Worm (Caenorhabditis elegans) whole organism, young adult: Measurements from ENCODE around the gene dmsr-7.
A peak's percentile ranks its signal among the peaks of the same experiment; 100 is the strongest.

Experiments used
- D2030.7 ChIP-seq: fragments of 200-800 bp; sonication (Bioruptor generic); IDR thresholded peaks from 2 replicates; pipeline ENCODE4 v1.3.6; 2022; ENCODE audit warnings: missing genetic modification reagents, missing genetic modification characterization, missing compliant biosample characterization
- F23B12.7 ChIP-seq: sonication (generic microtip); optimal IDR thresholded peaks from 2 replicates; lab custom pipeline; 2017; ENCODE audit warnings: missing genetic modification characterization, mild to moderate bottlenecking, missing compliant biosample characterization, antibody characterized with exemption, moderate library complexity; ENCODE audit not compliant: insufficient read depth
- F33H1.4 ChIP-seq: fragments of 200-800 bp; sonication (Bioruptor generic); IDR thresholded peaks from 2 replicates; pipeline ENCODE4 v1.3.6; 2022; ENCODE audit warnings: missing genetic modification reagents, missing genetic modification characterization, missing compliant biosample characterization
- F37B4.10 ChIP-seq: fragments of 200-800 bp; sonication (Bioruptor generic); IDR thresholded peaks from 2 replicates; pipeline ENCODE4 v1.3.6; 2022; ENCODE audit warnings: missing genetic modification characterization, missing compliant biosample characterization
- F55B11.4 ChIP-seq: sonication (generic microtip); optimal IDR thresholded peaks from 2 replicates; lab custom pipeline; 2016; ENCODE audit warnings: missing compliant biosample characterization, missing genetic modification characterization, borderline replicate concordance; ENCODE audit not compliant: insufficient read depth
- F57C9.4 ChIP-seq: sonication (generic microtip); optimal IDR thresholded peaks from 2 replicates; lab custom pipeline; 2017; ENCODE audit warnings: mild to moderate bottlenecking, missing genetic modification characterization, missing compliant biosample characterization
- akir-1 ChIP-seq: fragments of 200-800 bp; sonication (Bioruptor generic); optimal IDR thresholded peaks from 2 replicates; lab custom pipeline; 2018; ENCODE audit warnings: mild to moderate bottlenecking, missing genetic modification characterization, moderate library complexity, missing compliant biosample characterization
- aptf-3 ChIP-seq: fragments of 200-800 bp; sonication (Bioruptor generic); IDR thresholded peaks from 2 replicates; pipeline ENCODE4 v1.3.6; 2022; ENCODE audit warnings: missing genetic modification characterization, missing compliant biosample characterization
- atf-7 ChIP-seq: sonication (generic microtip); optimal IDR thresholded peaks from 2 replicates; lab custom pipeline; 2017; ENCODE audit warnings: mild to moderate bottlenecking, missing genetic modification characterization, missing compliant biosample characterization
- athp-1 ChIP-seq: sonication (generic microtip); optimal IDR thresholded peaks from 2 replicates; lab custom pipeline; 2017; ENCODE audit warnings: mild to moderate bottlenecking, missing genetic modification characterization, missing compliant biosample characterization
- cebp-1 ChIP-seq, 2 experiments: fragments of 200-800 bp in 1 of 2; sonication (Bioruptor generic) in 1 of 2; sonication (generic microtip) in 1 of 2; IDR thresholded peaks in 1 of 2; optimal IDR thresholded peaks in 1 of 2; 2 replicates each; pipeline versions ENCODE4 v1.3.6 to Lab custom; 2017 to 2022; ENCODE audit warnings: missing compliant biosample characterization in 2 of 2, missing genetic modification characterization in 2 of 2, mild to moderate bottlenecking in 1 of 2, missing genetic modification reagents in 1 of 2, moderate library complexity in 1 of 2
- ceh-100 ChIP-seq: fragments of 200-800 bp; sonication (Bioruptor generic); IDR thresholded peaks from 2 replicates; pipeline ENCODE4 v1.3.6; 2022; ENCODE audit warnings: missing genetic modification reagents, missing genetic modification characterization, missing compliant biosample characterization
- ceh-40 ChIP-seq: fragments of 200-800 bp; sonication (Bioruptor generic); IDR thresholded peaks from 2 replicates; pipeline ENCODE4 v1.3.6; 2022; ENCODE audit warnings: missing genetic modification characterization, missing compliant biosample characterization
- dox-1 ChIP-seq: fragments of 200-800 bp; sonication (Bioruptor generic); IDR thresholded peaks from 2 replicates; pipeline ENCODE4 v1.3.6; 2022; ENCODE audit warnings: missing genetic modification reagents, missing genetic modification characterization, missing compliant biosample characterization
- dpff-1 ChIP-seq: sonication (generic microtip); optimal IDR thresholded peaks from 2 replicates; lab custom pipeline; 2017; ENCODE audit warnings: mild to moderate bottlenecking, missing genetic modification characterization, missing compliant biosample characterization
- dpl-1 ChIP-seq: fragments of 150-350 bp; optimal IDR thresholded peaks from 2 replicates; lab custom pipeline; 2014; ENCODE audit warnings: missing biosample characterization, missing genetic modification reagents, missing genetic modification characterization
- efl-1 ChIP-seq: fragments of 150-350 bp; optimal IDR thresholded peaks from 2 replicates; lab custom pipeline; 2014; ENCODE audit warnings: missing biosample characterization, missing genetic modification reagents, missing genetic modification characterization
- egl-44 ChIP-seq: fragments of 200-800 bp; sonication (Bioruptor generic); IDR thresholded peaks from 2 replicates; pipeline ENCODE4 v1.3.6; 2022; ENCODE audit warnings: missing genetic modification reagents, missing genetic modification characterization, missing compliant biosample characterization
- ekl-4 ChIP-seq: fragments of 200-800 bp; sonication (Bioruptor generic); IDR thresholded peaks from 2 replicates; pipeline ENCODE4 v1.3.6; 2022; ENCODE audit warnings: missing genetic modification reagents, missing genetic modification characterization, missing compliant biosample characterization
- ets-4 ChIP-seq: fragments of 200-800 bp; sonication (Bioruptor generic); optimal IDR thresholded peaks from 2 replicates; lab custom pipeline; 2018; ENCODE audit warnings: mild to moderate bottlenecking, missing genetic modification characterization, missing compliant biosample characterization
- hlh-12 ChIP-seq: sonication (generic microtip); optimal IDR thresholded peaks from 2 replicates; lab custom pipeline; 2016; ENCODE audit warnings: missing genetic modification characterization, missing compliant biosample characterization
- hlh-26 ChIP-seq: fragments of 200-800 bp; sonication (Bioruptor generic); conservative IDR thresholded peaks from 2 replicates; pipeline ENCODE4 v1.3.6; 2022; ENCODE audit warnings: missing genetic modification reagents, missing genetic modification characterization, missing compliant biosample characterization
- hmg-1.2 ChIP-seq: fragments of 200-800 bp; sonication (Bioruptor generic); IDR thresholded peaks from 2 replicates; pipeline ENCODE4 v1.3.6; 2022; ENCODE audit warnings: missing genetic modification reagents, missing genetic modification characterization, missing compliant biosample characterization
- hmg-20 ChIP-seq: fragments of 200-800 bp; sonication (Bioruptor generic); IDR thresholded peaks from 2 replicates; pipeline ENCODE4 v1.3.6; 2022; ENCODE audit warnings: missing genetic modification reagents, missing genetic modification characterization, missing compliant biosample characterization
- lag-1 ChIP-seq: fragments of 200-800 bp; sonication (Bioruptor generic); IDR thresholded peaks from 2 replicates; pipeline ENCODE4 v1.3.6; 2022; ENCODE audit warnings: missing genetic modification reagents, missing genetic modification characterization, missing compliant biosample characterization
- let-526 ChIP-seq: fragments of 200-800 bp; sonication (Bioruptor generic); IDR thresholded peaks from 2 replicates; pipeline ENCODE4 v1.3.6; 2022; ENCODE audit warnings: missing genetic modification reagents, missing genetic modification characterization, missing compliant biosample characterization
- let-607 ChIP-seq, 2 experiments: fragments of 200-800 bp in 1 of 2; sonication (Bioruptor generic) in 1 of 2; sonication (generic microtip) in 1 of 2; optimal IDR thresholded peaks; 2 replicates each; lab custom pipeline; 2016 to 2018; ENCODE audit warnings: mild to moderate bottlenecking in 2 of 2, missing compliant biosample characterization in 2 of 2, missing genetic modification characterization in 2 of 2, moderate library complexity in 2 of 2, missing genotype in 1 of 2
- lin-54 ChIP-seq: fragments of 200-800 bp; sonication (Bioruptor generic); optimal IDR thresholded peaks from 2 replicates; lab custom pipeline; 2018; ENCODE audit warnings: mild to moderate bottlenecking, missing genetic modification characterization, missing compliant biosample characterization
- madf-6 ChIP-seq: fragments of 200-800 bp; sonication (Bioruptor generic); IDR thresholded peaks from 2 replicates; pipeline ENCODE4 v1.3.6; 2022; ENCODE audit warnings: missing genetic modification reagents, missing genetic modification characterization, missing compliant biosample characterization
- madf-8 ChIP-seq: fragments of 200-800 bp; sonication (Bioruptor generic); conservative IDR thresholded peaks from 2 replicates; pipeline ENCODE4 v1.3.6; 2022; ENCODE audit warnings: missing genetic modification reagents, missing genetic modification characterization, missing compliant biosample characterization
- mxl-1 ChIP-seq: sonication (generic microtip); optimal IDR thresholded peaks from 2 replicates; lab custom pipeline; 2016; ENCODE audit warnings: missing genetic modification characterization, missing compliant biosample characterization
- nfyb-1 ChIP-seq: fragments of 200-800 bp; sonication (Bioruptor generic); IDR thresholded peaks from 2 replicates; pipeline ENCODE4 v1.3.6; 2022; ENCODE audit warnings: missing genetic modification reagents, missing genetic modification characterization, missing compliant biosample characterization
- nhr-80 ChIP-seq: sonication (generic microtip); optimal IDR thresholded peaks from 2 replicates; lab custom pipeline; 2016; ENCODE audit warnings: missing genetic modification characterization, missing compliant biosample characterization
- nhr-90 ChIP-seq: sonication (generic microtip); optimal IDR thresholded peaks from 2 replicates; lab custom pipeline; 2016; ENCODE audit warnings: missing genotype, mild to moderate bottlenecking, missing genetic modification characterization, missing compliant biosample characterization
- pha-4 ChIP-seq: fragments of 150-350 bp; sonication (generic microtip); optimal IDR thresholded peaks from 2 replicates; lab custom pipeline; 2014; ENCODE audit warnings: missing biosample characterization, missing genetic modification reagents, missing genetic modification characterization
- snpc-3.4 ChIP-seq: sonication (generic microtip); optimal IDR thresholded peaks from 2 replicates; lab custom pipeline; 2017; ENCODE audit warnings: missing genetic modification characterization, mild to moderate bottlenecking, missing compliant biosample characterization, antibody characterized with exemption, moderate library complexity, missing genotype, missing genetic modification reagents
- snpc-4 ChIP-seq, 5 experiments: fragments of 150-350 bp in 1 of 5; sonication (generic microtip) in 4 of 5; optimal IDR thresholded peaks; 2 replicates each; lab custom pipeline; 2014 to 2018; ENCODE audit warnings: missing genetic modification characterization in 5 of 5, missing biosample characterization in 3 of 5, antibody characterized with exemption in 2 of 5, mild to moderate bottlenecking in 2 of 5, missing compliant biosample characterization in 2 of 5, missing genotype in 2 of 5, moderate library complexity in 2 of 5, missing genetic modification reagents in 1 of 5
- sptf-2 ChIP-seq: fragments of 200-800 bp; sonication (Bioruptor generic); optimal IDR thresholded peaks from 2 replicates; lab custom pipeline; 2018; ENCODE audit warnings: mild to moderate bottlenecking, missing genetic modification characterization, missing compliant biosample characterization
- tlf-1 ChIP-seq: fragments of 200-800 bp; sonication (Bioruptor generic); optimal IDR thresholded peaks from 2 replicates; lab custom pipeline; 2018; ENCODE audit warnings: mild to moderate bottlenecking, missing genetic modification characterization, missing compliant biosample characterization
- zim-3 ChIP-seq: sonication (generic microtip); optimal IDR thresholded peaks from 2 replicates; lab custom pipeline; 2017; ENCODE audit warnings: mild to moderate bottlenecking, missing genetic modification characterization, moderate library complexity, missing compliant biosample characterization
- ztf-18 ChIP-seq: sonication (generic microtip); optimal IDR thresholded peaks from 2 replicates; lab custom pipeline; 2016; ENCODE audit warnings: missing genotype, mild to moderate bottlenecking, missing genetic modification characterization, missing compliant biosample characterization

Gene dmsr-7

ce11 chrV:5425008-5425407, 19.9 kb downstream of the dmsr-7 start (continued):
- TF ChIP-seq cebp-1 (GFP tag; IDR thresholded peaks at IDR 0.05; lab: Robert Waterston, UW) (no peak), cebp-1 (tag; optimal IDR thresholded peaks at IDR 0.05; lab: Kevin White, UChicago) (peak; percentile 33), aptf-3 (no peak), lag-1 (GFP tag; lab: Robert Waterston, UW) (no peak), snpc-3.4 (no peak), atf-7 (tag; lab: Kevin White, UChicago) (peak; percentile 10), nhr-90 (tag; lab: Kevin White, UChicago) (no peak), pha-4 (tag; lab: Kevin White, UChicago) (peak; percentile 3), ekl-4 (GFP tag; lab: Robert Waterston, UW) (no peak), dox-1 (GFP tag; lab: Robert Waterston, UW) (peak; percentile 52; the same call in 1 of the 2 replicates), egl-44 (GFP tag; lab: Robert Waterston, UW) (no peak)

DNA sequence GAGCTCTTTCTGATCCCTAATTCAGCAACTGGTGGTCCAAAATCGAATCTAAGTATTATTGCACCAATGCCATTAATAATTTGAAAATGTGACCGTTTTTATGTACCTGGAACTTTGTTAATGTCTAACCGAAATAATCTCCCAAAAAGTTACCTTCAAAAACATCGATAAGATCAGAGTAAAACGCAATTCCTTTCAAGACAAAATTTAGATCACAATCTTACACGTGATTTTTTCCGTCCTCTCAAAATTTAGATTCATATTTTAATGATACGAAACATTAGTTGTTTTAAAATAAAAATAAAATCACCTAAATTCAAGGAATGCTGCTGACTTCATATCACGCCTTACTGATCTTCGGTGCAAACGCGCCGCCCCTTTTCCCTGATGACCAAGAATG, 21.2 kb downstream of the dmsr-7 start:
- TF ChIP-seq ceh-100 (GFP tag; lab: Robert Waterston, UW), result no peak
- TF ChIP-seq athp-1, result no peak
- no peak for TF ChIP-seq mxl-1 (tag; lab: Kevin White, UChicago)
- no peak for TF ChIP-seq akir-1 (GFP tag; lab: Kevin White, UChicago)
- TF ChIP-seq let-526 (GFP tag; lab: Robert Waterston, UW), result no peak
- TF ChIP-seq hlh-12 (tag; lab: Kevin White, UChicago), result no peak
- no peak for TF ChIP-seq hmg-20 (GFP tag; lab: Robert Waterston, UW)
- no peak for TF ChIP-seq F37B4.10
- TF ChIP-seq nfyb-1 (GFP tag; lab: Robert Waterston, UW), result no peak
- no peak for TF ChIP-seq sptf-2 (GFP tag; lab: Kevin White, UChicago)
- TF ChIP-seq F57C9.4, result no peak

DNA sequence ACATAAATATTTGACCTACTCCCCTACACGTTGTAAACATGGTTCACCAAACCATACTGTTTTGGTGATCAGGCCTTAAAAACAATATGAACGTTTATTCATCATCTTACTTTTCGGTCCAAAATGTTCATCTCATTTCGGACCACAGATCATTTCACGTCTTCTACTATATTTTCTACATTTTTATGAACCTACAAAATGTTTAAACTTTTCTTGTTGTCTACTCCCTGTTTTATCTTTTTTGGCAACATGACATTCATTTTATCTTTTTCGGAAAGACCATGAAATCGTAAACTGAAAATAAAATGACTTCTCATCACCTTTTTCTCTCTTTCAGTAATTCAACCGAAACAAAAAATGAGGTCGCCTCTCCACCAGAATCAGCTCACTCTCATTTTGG, 22.7 kb downstream of the dmsr-7 start, which contains the start of gene rhr-1:
Gene rhr-1 (plus strand): TSS at position 301 of the 400 bp plus-strand sequence.
- TF ChIP-seq nhr-80 (tag; lab: Kevin White, UChicago), result peak; percentile 12
- no peak for TF ChIP-seq D2030.7 (GFP tag; lab: Robert Waterston, UW)
- no peak for TF ChIP-seq lag-1 (GFP tag; lab: Robert Waterston, UW)

DNA sequence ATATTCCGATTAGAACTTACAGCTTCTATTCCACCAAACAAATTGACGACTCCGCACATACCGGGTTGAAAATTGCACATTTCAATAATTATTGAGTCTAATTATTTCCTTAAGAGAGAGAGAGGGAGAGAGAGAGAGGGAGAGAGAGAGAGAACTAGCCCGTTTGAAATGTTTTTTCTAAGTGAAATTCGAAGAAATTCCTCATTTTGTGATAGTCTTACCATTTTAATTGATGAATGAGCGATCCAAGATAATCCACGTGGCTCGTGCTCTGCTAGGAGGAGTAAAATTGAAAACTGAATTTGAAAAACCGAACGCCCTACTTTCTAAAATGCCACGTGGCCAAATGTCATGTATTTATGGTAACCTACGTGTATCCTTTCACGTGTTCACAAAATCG, 27.3 kb downstream of the dmsr-7 start, which contains the start of gene F08F3.8:
Gene F08F3.8 (minus strand): TSS at position 101 of the 400 bp plus-strand sequence.
- no peak for TF ChIP-seq nhr-80 (tag; lab: Kevin White, UChicago)
- TF ChIP-seq F33H1.4 (GFP tag; lab: Robert Waterston, UW), result no peak
- TF ChIP-seq hmg-1.2 (GFP tag; lab: Robert Waterston, UW), result no peak
- TF ChIP-seq zim-3 (tag; lab: Kevin White, UChicago), result no peak
- no peak for TF ChIP-seq snpc-3.4

- TF ChIP-seq let-607 (tag; optimal IDR thresholded peaks at IDR 0.05; lab: Kevin White, UChicago) (peak in 1 of 2 experiments; percentile 16), F23B12.7 (tag; lab: Kevin White, UChicago) (peak; percentile 60), madf-6 (GFP tag; lab: Robert Waterston, UW) (no peak), ztf-18 (peak; percentile 30), madf-8 (GFP tag; lab: Robert Waterston, UW) (no peak), dpff-1 (tag; lab: Kevin White, UChicago) (no peak), lin-54 (peak; percentile 86), ets-4 (peak; percentile 72), hlh-26 (no peak), nhr-90 (tag; lab: Kevin White, UChicago) (peak; percentile 1), efl-1 (peak; percentile 43), dpl-1 (GFP tag; lab: Kevin White, UChicago) (peak; percentile 31), F55B11.4 (tag; lab: Kevin White, UChicago) (no peak), snpc-4 (GFP tag; optimal IDR thresholded peaks at IDR 0.05; lab: Kevin White, UChicago) (no peak), snpc-4 (tag; optimal IDR thresholded peaks at IDR 0.05; lab: Kevin White, UChicago) (peak in 1 of 4 experiments; percentile 27), tlf-1 (no peak), ceh-40 (GFP tag; lab: Robert Waterston, UW) (no peak)
Observed at ce11 chrV:5433020-5433419, 27.9 kb downstream of the dmsr-7 start, which contains the start of gene acl-6. Gene acl-6 (plus strand): TSS chrV:5433386.
